Worm (Caenorhabditis elegans): ENCODE results near the gene F37C12.18.
A peak's percentile ranks its signal among the peaks of the same experiment; 100 is the strongest.

The F37C12.18 gene

ce11 chrIII:7207903-7208497 is 12.8 kb upstream of the F37C12.18 start, which contains the start of gene rpl-6 (continued):
- TF ChIP-seq fkh-10 (GFP tag; optimal IDR thresholded peaks at IDR 0.05) (peak; percentile 14), hmg-11 (tag; optimal IDR thresholded peaks at IDR 0.05) (peak; percentile 81), egl-27 (tag; optimal IDR thresholded peaks at IDR 0.05) (peak; percentile 72), nhr-12 (tag; optimal IDR thresholded peaks at IDR 0.05) (no peak), ZK546.5 (tag; optimal IDR thresholded peaks at IDR 0.05) (peak; percentile 22), R02D3.7 (tag; optimal IDR thresholded peaks at IDR 0.05) (peak; percentile 84), nhr-11 (tag; optimal IDR thresholded peaks at IDR 0.05) (no peak), elt-3 (tag; optimal IDR thresholded peaks at IDR 0.05) (peak in 1 of 3 experiments; percentile 72), nhr-67 (tag; optimal IDR thresholded peaks at IDR 0.05) (no peak), ceh-16 (tag; optimal IDR thresholded peaks at IDR 0.05) (peak; percentile 21), nhr-43 (tag; optimal IDR thresholded peaks at IDR 0.05; ENCODE audit: poor library complexity, severe bottlenecking) (peak; percentile 79), daf-12 (tag; optimal IDR thresholded peaks at IDR 0.05) (no peak), fos-1 (tag; optimal IDR thresholded peaks at IDR 0.05) (no peak), nhr-237 (tag; optimal IDR thresholded peaks at IDR 0.05) (no peak)

ce11 chrIII:7203130-7203775 is 8.0 kb upstream of the F37C12.18 start:
- TF ChIP-seq nhr-23 (tag; optimal IDR thresholded peaks at IDR 0.05), result peak; percentile 68
- no peak for TF ChIP-seq pha-4 (tag; optimal IDR thresholded peaks at IDR 0.05)
- no peak for TF ChIP-seq nhr-237 (tag; optimal IDR thresholded peaks at IDR 0.05)
- peak; percentile 58 for TF ChIP-seq nhr-25 (tag; optimal IDR thresholded peaks at IDR 0.05)
- TF ChIP-seq lsy-12 (tag; optimal IDR thresholded peaks at IDR 0.05), result peak; percentile 5
- TF ChIP-seq nhr-28 (tag; optimal IDR thresholded peaks at IDR 0.05), result no peak
- TF ChIP-seq egl-27 (tag; optimal IDR thresholded peaks at IDR 0.05), result no peak
- no peak for TF ChIP-seq fkh-10 (GFP tag; optimal IDR thresholded peaks at IDR 0.05)
- TF ChIP-seq R02D3.7 (tag; optimal IDR thresholded peaks at IDR 0.05), result no peak
- no peak for TF ChIP-seq nhr-67 (tag; optimal IDR thresholded peaks at IDR 0.05)
- TF ChIP-seq fkh-2 (tag; optimal IDR thresholded peaks at IDR 0.05), result no peak
- TF ChIP-seq skn-1 (tag; optimal IDR thresholded peaks at IDR 0.05), result no peak
- no peak for TF ChIP-seq ztf-11 (tag; optimal IDR thresholded peaks at IDR 0.05)
- no peak for TF ChIP-seq ztf-4 (tag; optimal IDR thresholded peaks at IDR 0.05)
- TF ChIP-seq sea-2 (GFP tag; optimal IDR thresholded peaks at IDR 0.05), result no peak
- TF ChIP-seq nhr-43 (tag; optimal IDR thresholded peaks at IDR 0.05; ENCODE audit: poor library complexity, severe bottlenecking), result no peak
- TF ChIP-seq nhr-77 (tag; optimal IDR thresholded peaks at IDR 0.05), result no peak
- TF ChIP-seq elt-3 (tag; optimal IDR thresholded peaks at IDR 0.05), result peak in 1 of 3 experiments; percentile 44
- TF ChIP-seq pqm-1 (tag; optimal IDR thresholded peaks at IDR 0.05), result no peak
- no peak for TF ChIP-seq fos-1 (tag; optimal IDR thresholded peaks at IDR 0.05)
- TF ChIP-seq nhr-11 (tag; optimal IDR thresholded peaks at IDR 0.05), result no peak
- peak; percentile 49 for TF ChIP-seq ceh-28 (tag; optimal IDR thresholded peaks at IDR 0.05)

- TF ChIP-seq mdl-1 (tag; optimal IDR thresholded peaks at IDR 0.05) (no peak), nhr-67 (tag; optimal IDR thresholded peaks at IDR 0.05) (no peak), elt-1 (tag; optimal IDR thresholded peaks at IDR 0.05) (no peak), nhr-25 (tag; optimal IDR thresholded peaks at IDR 0.05) (peak; percentile 80), nhr-43 (tag; optimal IDR thresholded peaks at IDR 0.05; ENCODE audit: poor library complexity, severe bottlenecking) (peak; percentile 62), sea-2 (GFP tag; optimal IDR thresholded peaks at IDR 0.05) (no peak), ceh-28 (tag; optimal IDR thresholded peaks at IDR 0.05) (no peak), ztf-11 (tag; optimal IDR thresholded peaks at IDR 0.05) (no peak), ceh-9 (tag; optimal IDR thresholded peaks at IDR 0.05) (no peak), R02D3.7 (tag; optimal IDR thresholded peaks at IDR 0.05) (no peak), nhr-12 (tag; optimal IDR thresholded peaks at IDR 0.05) (no peak), elt-3 (tag; optimal IDR thresholded peaks at IDR 0.05) (peak in 1 of 3 experiments; percentile 47), nhr-23 (tag; optimal IDR thresholded peaks at IDR 0.05) (peak; percentile 89)
Measured at ce11 chrIII:7201378-7202256, 6.4 kb upstream of the F37C12.18 start, which contains the start of gene dpy-31. dpy-31 (plus strand) TSS chrIII:7202206.

- TF ChIP-seq fkh-10 (GFP tag; optimal IDR thresholded peaks at IDR 0.05) (no peak), tbx-2 (tag; optimal IDR thresholded peaks at IDR 0.05) (no peak), mdl-1 (tag; optimal IDR thresholded peaks at IDR 0.05) (no peak), skn-1 (tag; optimal IDR thresholded peaks at IDR 0.05) (no peak), nhr-23 (tag; optimal IDR thresholded peaks at IDR 0.05) (peak; percentile 47), nhr-77 (tag; optimal IDR thresholded peaks at IDR 0.05) (no peak), nhr-43 (tag; optimal IDR thresholded peaks at IDR 0.05; ENCODE audit: poor library complexity, severe bottlenecking) (peak; percentile 32), nhr-12 (tag; optimal IDR thresholded peaks at IDR 0.05) (no peak), nhr-237 (tag; optimal IDR thresholded peaks at IDR 0.05) (no peak), nhr-25 (tag; optimal IDR thresholded peaks at IDR 0.05) (peak; percentile 5), ceh-16 (tag; optimal IDR thresholded peaks at IDR 0.05) (no peak), nfya-1 (tag; optimal IDR thresholded peaks at IDR 0.05; ENCODE audit: insufficient read depth) (no peak), ZK546.5 (tag; optimal IDR thresholded peaks at IDR 0.05) (no peak), elt-2 (tag; optimal IDR thresholded peaks at IDR 0.05) (no peak), fos-1 (tag; optimal IDR thresholded peaks at IDR 0.05) (no peak), egl-5 (tag; optimal IDR thresholded peaks at IDR 0.05) (no peak), elt-1 (tag; optimal IDR thresholded peaks at IDR 0.05) (no peak), sea-2 (GFP tag; optimal IDR thresholded peaks at IDR 0.05) (no peak), R02D3.7 (tag; optimal IDR thresholded peaks at IDR 0.05) (no peak), aly-2 (tag; optimal IDR thresholded peaks at IDR 0.05) (no peak)
Measured at ce11 chrIII:7199467-7199866, 4.2 kb upstream of the F37C12.18 start.

Measured in whole organism, L3 larva.